Fruit fly (Drosophila melanogaster) whole organism, embryonic: Measurements from ENCODE around the gene CG31233.

Experiments used
- BEAF-32 ChIP-seq: fragments of 200-800 bp; sonication (Bioruptor generic); optimal IDR thresholded peaks from 3 replicates; lab custom pipeline; 2017; ENCODE audit warnings: missing biosample characterization, missing genetic modification characterization, mild to moderate bottlenecking, moderate library complexity, missing genetic modification reagents
- C15 ChIP-seq: fragments of 200-800 bp; sonication (Bioruptor generic); IDR thresholded peaks from 3 replicates; pipeline ENCODE4 v1.3.6; 2022; ENCODE audit warnings: missing biosample characterization, missing genetic modification characterization
- CG10654 ChIP-seq: fragments of 200-800 bp; sonication (Bioruptor generic); optimal IDR thresholded peaks from 2 replicates; lab custom pipeline; 2016; ENCODE audit warnings: missing biosample characterization, missing genetic modification characterization
- CG11504 ChIP-seq: fragments of 200-800 bp; sonication (Bioruptor generic); optimal IDR thresholded peaks from 3 replicates; lab custom pipeline; 2019; ENCODE audit warnings: missing biosample characterization, mild to moderate bottlenecking, missing genetic modification characterization, moderate library complexity
- CG14050 ChIP-seq: fragments of 200-800 bp; sonication (Bioruptor generic); IDR thresholded peaks from 3 replicates; pipeline ENCODE4 v1.3.6; 2022; ENCODE audit warnings: missing biosample characterization, missing genetic modification characterization
- CG14667 ChIP-seq: fragments of 200-800 bp; sonication (Bioruptor generic); IDR thresholded peaks from 2 replicates; pipeline ENCODE4 v1.3.6; 2022; ENCODE audit warnings: missing biosample characterization, missing genetic modification characterization
- CG14710 ChIP-seq: fragments of 200-800 bp; sonication (Bioruptor generic); optimal IDR thresholded peaks from 3 replicates; lab custom pipeline; 2019; ENCODE audit warnings: missing biosample characterization, mild to moderate bottlenecking, missing genetic modification characterization, moderate library complexity
- CG15514 ChIP-seq: fragments of 200-800 bp; sonication (Bioruptor generic); optimal IDR thresholded peaks from 3 replicates; lab custom pipeline; 2017; ENCODE audit warnings: missing biosample characterization, missing genetic modification characterization, mild to moderate bottlenecking, moderate library complexity, missing genetic modification reagents
- CG16779 ChIP-seq: fragments of 200-800 bp; sonication (Bioruptor generic); IDR thresholded peaks from 2 replicates; pipeline ENCODE4 v1.3.6; 2022; ENCODE audit warnings: missing biosample characterization, missing genetic modification characterization
- CG18619 ChIP-seq: fragments of 200-800 bp; sonication (Bioruptor generic); optimal IDR thresholded peaks from 3 replicates; lab custom pipeline; 2017; ENCODE audit warnings: missing biosample characterization, mild to moderate bottlenecking, missing genetic modification characterization
- CG2120 ChIP-seq: fragments of 200-800 bp; sonication (Bioruptor generic); optimal IDR thresholded peaks from 3 replicates; lab custom pipeline; 2016; ENCODE audit warnings: missing biosample characterization, missing genetic modification characterization
- CG2199 ChIP-seq: fragments of 200-800 bp; sonication (Bioruptor generic); IDR thresholded peaks from 3 replicates; pipeline ENCODE4 v1.3.6; 2022; ENCODE audit warnings: missing biosample characterization, missing genetic modification characterization
- CG2712 ChIP-seq: fragments of 200-800 bp; optimal IDR thresholded peaks from 3 replicates; lab custom pipeline; 2019; ENCODE audit warnings: missing biosample characterization, mild to moderate bottlenecking, missing genetic modification characterization, moderate library complexity
- CG3163 ChIP-seq: fragments of 200-800 bp; sonication (Bioruptor generic); optimal IDR thresholded peaks from 3 replicates; lab custom pipeline; 2016; ENCODE audit warnings: missing biosample characterization, missing genetic modification characterization
- CG3726 ChIP-seq: fragments of 200-800 bp; sonication (Bioruptor generic); IDR thresholded peaks from 3 replicates; pipeline ENCODE4, ENCODE4 v1.3.6; 2022; ENCODE audit warnings: missing biosample characterization, missing genetic modification characterization
- CG4820 ChIP-seq: fragments of 200-800 bp; sonication (Bioruptor generic); optimal IDR thresholded peaks from 3 replicates; lab custom pipeline; 2016; ENCODE audit warnings: missing biosample characterization, missing genetic modification characterization
- CG6813 ChIP-seq: fragments of 200-800 bp; sonication (Bioruptor generic); optimal IDR thresholded peaks from 2 replicates; lab custom pipeline; 2017; ENCODE audit warnings: missing biosample characterization, missing genetic modification characterization, mild to moderate bottlenecking, moderate library complexity, missing genetic modification reagents
- CG7839 ChIP-seq: fragments of 200-800 bp; sonication (Bioruptor generic); optimal IDR thresholded peaks from 3 replicates; lab custom pipeline; 2018; ENCODE audit warnings: missing biosample characterization, mild to moderate bottlenecking, missing genetic modification characterization, moderate library complexity
- CG7963 ChIP-seq: fragments of 200-800 bp; sonication (Bioruptor generic); IDR thresholded peaks from 3 replicates; pipeline ENCODE4 v1.3.6; 2022; ENCODE audit warnings: missing biosample characterization, missing genetic modification characterization; ENCODE audit not compliant: partially characterized antibody
- CG8281 ChIP-seq: fragments of 200-800 bp; sonication (Bioruptor generic); optimal IDR thresholded peaks from 2 replicates; lab custom pipeline; 2018; ENCODE audit warnings: missing biosample characterization, mild to moderate bottlenecking, missing genetic modification characterization, moderate library complexity
- CTCF ChIP-seq: fragments of 200-800 bp; sonication (Bioruptor generic); optimal IDR thresholded peaks from 2 replicates; lab custom pipeline; 2017; ENCODE audit warnings: missing biosample characterization, mild to moderate bottlenecking, missing genetic modification characterization, moderate library complexity
- Dp ChIP-seq: fragments of 200-800 bp; sonication (Bioruptor generic); optimal IDR thresholded peaks from 2 replicates; lab custom pipeline; 2018; ENCODE audit warnings: missing biosample characterization, mild to moderate bottlenecking, missing genetic modification characterization, moderate library complexity
- E2f1 ChIP-seq: fragments of 200-800 bp; sonication (Bioruptor generic); IDR thresholded peaks from 2 replicates; pipeline ENCODE4 v1.3.6; 2022; ENCODE audit warnings: missing biosample characterization, missing genetic modification characterization
- Ets97D ChIP-seq: fragments of 200-800 bp; sonication (Bioruptor generic); optimal IDR thresholded peaks from 3 replicates; lab custom pipeline; 2016; ENCODE audit warnings: missing biosample characterization, missing genetic modification characterization
- H15 ChIP-seq: fragments of 200-800 bp; sonication (Bioruptor generic); IDR thresholded peaks from 3 replicates; pipeline ENCODE4 v1.3.6; 2022; ENCODE audit warnings: missing biosample characterization, missing genetic modification characterization
- HmgZ ChIP-seq: fragments of 200-800 bp; sonication (Bioruptor generic); optimal IDR thresholded peaks from 2 replicates; lab custom pipeline; 2018; ENCODE audit warnings: missing biosample characterization, mild to moderate bottlenecking, missing genetic modification characterization
- Hmx ChIP-seq: fragments of 200-800 bp; sonication (Bioruptor generic); optimal IDR thresholded peaks from 2 replicates; lab custom pipeline; 2016; ENCODE audit warnings: missing biosample characterization, missing genetic modification characterization
- Mad ChIP-seq: fragments of 200-800 bp; sonication (Bioruptor generic); optimal IDR thresholded peaks from 2 replicates; lab custom pipeline; 2016; ENCODE audit warnings: missing biosample characterization, missing genetic modification characterization
- Max ChIP-seq: fragments of 200-800 bp; sonication (Bioruptor generic); optimal IDR thresholded peaks from 2 replicates; lab custom pipeline; 2016; ENCODE audit warnings: missing biosample characterization, mild to moderate bottlenecking, missing genetic modification characterization
- Poxn ChIP-seq: fragments of 200-800 bp; sonication (Bioruptor generic); IDR thresholded peaks from 2 replicates; pipeline ENCODE4 v1.3.6; 2022; ENCODE audit warnings: missing biosample characterization, missing genetic modification characterization
- Rfx ChIP-seq: fragments of 200-800 bp; sonication (Bioruptor generic); IDR thresholded peaks from 2 replicates; pipeline ENCODE4 v1.3.6; 2022; ENCODE audit warnings: missing biosample characterization, missing genetic modification characterization
- Sin3A ChIP-seq: fragments of >200 bp; optimal IDR thresholded peaks from 2 replicates; lab custom pipeline; 2018
- Sry-δ ChIP-seq: fragments of 200-800 bp; sonication (Bioruptor generic); optimal IDR thresholded peaks from 2 replicates; lab custom pipeline; 2016; ENCODE audit warnings: missing biosample characterization, missing genetic modification characterization
- Xbp1 ChIP-seq: fragments of 200-800 bp; sonication (Bioruptor generic); optimal IDR thresholded peaks from 3 replicates; lab custom pipeline; 2016; ENCODE audit warnings: missing biosample characterization, mild to moderate bottlenecking, missing genetic modification characterization
- YL-1 ChIP-seq: fragments of 200-800 bp; sonication (Bioruptor generic); optimal IDR thresholded peaks from 3 replicates; lab custom pipeline; 2017; ENCODE audit warnings: missing biosample characterization, mild to moderate bottlenecking, missing genetic modification characterization
- bsh ChIP-seq, 2 experiments: fragments of 200-800 bp; sonication (Bioruptor generic); optimal IDR thresholded peaks; 2 replicates each; lab custom pipeline; 2017 to 2018; ENCODE audit warnings: mild to moderate bottlenecking in 2 of 2, missing biosample characterization in 2 of 2, missing genetic modification characterization in 2 of 2, moderate library complexity in 1 of 2
- chinmo ChIP-seq: fragments of 200-800 bp; sonication (Bioruptor generic); IDR thresholded peaks from 4 replicates; pipeline ENCODE4 v1.3.6; 2022; ENCODE audit warnings: missing biosample characterization, missing genetic modification characterization; ENCODE audit not compliant: partially characterized antibody
- crc ChIP-seq: fragments of 200-800 bp; sonication (Bioruptor generic); optimal IDR thresholded peaks from 2 replicates; lab custom pipeline; 2016; ENCODE audit warnings: missing biosample characterization, missing genetic modification characterization
- dm ChIP-seq: fragments of 200-800 bp; sonication (Bioruptor generic); optimal IDR thresholded peaks from 3 replicates; lab custom pipeline; 2016; ENCODE audit warnings: missing biosample characterization, missing genetic modification characterization
- gce ChIP-seq: fragments of 200-800 bp; sonication (Bioruptor generic); IDR thresholded peaks from 3 replicates; pipeline ENCODE4 v1.3.6; 2022; ENCODE audit warnings: missing biosample characterization, missing genetic modification characterization
- gcm ChIP-seq: fragments of 200-800 bp; sonication (Bioruptor generic); optimal IDR thresholded peaks from 2 replicates; lab custom pipeline; 2019; ENCODE audit warnings: missing biosample characterization, mild to moderate bottlenecking, missing genetic modification characterization, moderate library complexity
- ham ChIP-seq: fragments of 200-800 bp; sonication (Bioruptor generic); IDR thresholded peaks from 2 replicates; pipeline ENCODE4 v1.3.6; 2022; ENCODE audit warnings: missing biosample characterization, missing genetic modification characterization
- lov ChIP-seq, 2 experiments: fragments of 200-800 bp in 1 of 2; fragments of >200 bp in 1 of 2; sonication (Bioruptor generic) in 1 of 2; IDR thresholded peaks in 1 of 2; optimal IDR thresholded peaks in 1 of 2; 2 replicates in 1 of 2; 3 replicates in 1 of 2; pipeline versions ENCODE4 v1.3.6 to Lab custom; 2017 to 2022; ENCODE audit warnings: missing biosample characterization in 1 of 2, missing genetic modification characterization in 1 of 2
- otp ChIP-seq: fragments of 200-800 bp; sonication (Bioruptor generic); IDR thresholded peaks from 3 replicates; pipeline ENCODE4, ENCODE4 v1.3.6; 2022; ENCODE audit warnings: missing biosample characterization, missing genetic modification characterization
- pan ChIP-seq, 4 experiments: fragments of >200 bp in 3 of 4; fragments of 200-800 bp in 1 of 4; sonication (Bioruptor generic) in 1 of 4; optimal IDR thresholded peaks in 3 of 4; IDR thresholded peaks in 1 of 4; 2 replicates each; pipeline versions ENCODE4 v1.3.6 to Lab custom; 2017 to 2022; ENCODE audit warnings: missing biosample characterization in 2 of 4, missing genetic modification characterization in 2 of 4, mixed read lengths in 1 of 4
- row ChIP-seq: fragments of 200-800 bp; sonication (Bioruptor generic); IDR thresholded peaks from 3 replicates; pipeline ENCODE4 v1.3.6; 2022; ENCODE audit warnings: missing biosample characterization, missing genetic modification characterization
- sens ChIP-seq: fragments of 200-800 bp; sonication (Bioruptor generic); peaks from one replicate; lab custom pipeline; 2016; ENCODE audit warnings: missing biosample characterization, missing genetic modification characterization
- tgo ChIP-seq: fragments of 200-800 bp; sonication (Bioruptor generic); IDR thresholded peaks from 3 replicates; pipeline ENCODE4 v1.3.6; 2022; ENCODE audit warnings: missing biosample characterization, missing genetic modification characterization
- vfl ChIP-seq: fragments of 200-800 bp; sonication (Bioruptor generic); optimal IDR thresholded peaks from 2 replicates; lab custom pipeline; 2016; ENCODE audit warnings: missing biosample characterization, missing genetic modification characterization
- yki ChIP-seq: fragments of >200 bp; optimal IDR thresholded peaks from 3 replicates; lab custom pipeline; 2018
- z ChIP-seq: fragments of 200-800 bp; sonication (Bioruptor generic); IDR thresholded peaks from 3 replicates; pipeline ENCODE4 v1.3.6; 2022; ENCODE audit warnings: missing biosample characterization, missing genetic modification characterization
- zfh1 ChIP-seq: fragments of 200-800 bp; sonication (Bioruptor generic); IDR thresholded peaks from 3 replicates; pipeline ENCODE4 v1.3.6; 2022; ENCODE audit warnings: missing biosample characterization, missing genetic modification characterization
- zfh2 ChIP-seq: fragments of 200-800 bp; sonication (Bioruptor generic); optimal IDR thresholded peaks from 2 replicates; lab custom pipeline; 2016; ENCODE audit warnings: missing biosample characterization, missing genetic modification characterization

The CG31233 gene

dm6 chr3R:21777660-21778059 lies 28.0 kb downstream of the CG31233 start, which contains the start of gene Polr1H:
Gene Polr1H (minus strand): TSS chr3R:21777847.
- TF ChIP-seq CG3163 (GFP tag; lab: Kevin White, UChicago) = no peak
- no peak for TF ChIP-seq CG8281 (tag; lab: Kevin White, UChicago)
- TF ChIP-seq CG2120 = no peak
- TF ChIP-seq CG7839 (tag; lab: Kevin White, UChicago) = no peak
- peak; percentile 31 for TF ChIP-seq BEAF-32 (GFP tag; lab: Kevin White, UChicago)
- TF ChIP-seq lov (optimal IDR thresholded peaks at IDR 0.05; lab: Kevin White, UChicago) = no peak
- no peak for TF ChIP-seq lov (GFP tag; IDR thresholded peaks at IDR 0.05; lab: Robert Waterston, UW)
- no peak for TF ChIP-seq Xbp1 (GFP tag; lab: Kevin White, UChicago)
- TF ChIP-seq CG15514 (GFP tag; lab: Kevin White, UChicago) = peak; percentile 91
- no peak for TF ChIP-seq gce (GFP tag; lab: Robert Waterston, UW)
- TF ChIP-seq E2f1 (GFP tag; lab: Robert Waterston, UW) = no peak
- TF ChIP-seq ham = no peak
- peak; percentile 44 for TF ChIP-seq HmgZ (tag; lab: Kevin White, UChicago)
- no peak for TF ChIP-seq CG16779 (GFP tag; lab: Robert Waterston, UW)
- no peak for TF ChIP-seq CG2199 (GFP tag; lab: Robert Waterston, UW)
- TF ChIP-seq CG2712 (tag; lab: Kevin White, UChicago) = no peak
- TF ChIP-seq Sry-δ = peak; percentile 22
- no peak for TF ChIP-seq tgo (GFP tag; lab: Robert Waterston, UW)
- TF ChIP-seq vfl (GFP tag; lab: Kevin White, UChicago) = no peak
- no peak for TF ChIP-seq Mad (GFP tag; lab: Kevin White, UChicago)
- no peak for TF ChIP-seq zfh2
- TF ChIP-seq Sin3A (lab: Kevin White, UChicago) = no peak
- TF ChIP-seq CG18619 = no peak
- no peak for TF ChIP-seq yki (lab: Kevin White, UChicago)
- TF ChIP-seq row (GFP tag; lab: Robert Waterston, UW) = no peak
- no peak for TF ChIP-seq bsh (GFP tag; optimal IDR thresholded peaks at IDR 0.05; lab: Kevin White, UChicago)
- no peak for TF ChIP-seq CG7963 (GFP tag; lab: Robert Waterston, UW)
- TF ChIP-seq Hmx (GFP tag; lab: Kevin White, UChicago) = no peak
- TF ChIP-seq dm = peak; percentile 90
- peak; percentile 81 for TF ChIP-seq Dp (GFP tag; lab: Kevin White, UChicago)
- no peak for TF ChIP-seq CG14050 (GFP tag; lab: Robert Waterston, UW)
- peak; percentile 56 for TF ChIP-seq YL-1 (GFP tag; lab: Kevin White, UChicago)
- TF ChIP-seq sens (GFP tag; lab: Kevin White, UChicago) = peak; percentile 90
- no peak for TF ChIP-seq CG6813 (GFP tag; lab: Kevin White, UChicago)
- TF ChIP-seq otp = no peak
- TF ChIP-seq CTCF (GFP tag; lab: Kevin White, UChicago) = peak; percentile 24
- TF ChIP-seq Max (GFP tag; lab: Kevin White, UChicago) = peak; percentile 87
- TF ChIP-seq chinmo = 0 out of 4 replicates have a peak, but pooled peaks have one; percentile 57
- no peak for TF ChIP-seq H15
- peak; percentile 42 for TF ChIP-seq CG14710 (tag; lab: Kevin White, UChicago)
- TF ChIP-seq gcm (GFP tag; lab: Kevin White, UChicago) = no peak
- TF ChIP-seq CG10654 (GFP tag; lab: Kevin White, UChicago) = no peak
- no peak for TF ChIP-seq CG4820 (GFP tag; lab: Kevin White, UChicago)
- TF ChIP-seq CG11504 (tag; lab: Kevin White, UChicago) = peak; percentile 75
- no peak for TF ChIP-seq zfh1 (GFP tag; lab: Robert Waterston, UW)
- no peak for TF ChIP-seq CG3726
- no peak for TF ChIP-seq Poxn
- no peak for TF ChIP-seq C15 (GFP tag; lab: Robert Waterston, UW)
- no peak for TF ChIP-seq pan (optimal IDR thresholded peaks at IDR 0.05; lab: Kevin White, UChicago)
- no peak for TF ChIP-seq pan (GFP tag; optimal IDR thresholded peaks at IDR 0.05 in 1 of 2, IDR thresholded peaks at IDR 0.05 in 1 of 2)
- no peak for TF ChIP-seq z (GFP tag; lab: Robert Waterston, UW)
- TF ChIP-seq Ets97D = peak; percentile 72
- no peak for TF ChIP-seq crc (GFP tag; lab: Kevin White, UChicago)
- TF ChIP-seq CG14667 (GFP tag; lab: Robert Waterston, UW) = no peak
- TF ChIP-seq Rfx = no peak
